Worm (Caenorhabditis elegans) whole organism, L4 larva: Measurements from ENCODE around the gene B0024.11.

Experiments used
- F26F4.8 ChIP-seq: fragments of 200-800 bp; sonication (Bioruptor generic); conservative IDR thresholded peaks from 2 replicates; pipeline ENCODE4 v1.3.6; 2022; ENCODE audit warnings: missing genetic modification characterization, missing compliant biosample characterization
- F37D6.2 ChIP-seq: sonication (generic microtip); optimal IDR thresholded peaks from 2 replicates; lab custom pipeline; 2016; ENCODE audit warnings: mild to moderate bottlenecking, missing genetic modification characterization, missing compliant biosample characterization
- F49E8.2 ChIP-seq: sonication (generic microtip); optimal IDR thresholded peaks from 2 replicates; lab custom pipeline; 2016; ENCODE audit warnings: missing compliant biosample characterization, mild to moderate bottlenecking, missing genetic modification characterization, borderline replicate concordance
- R02D3.7 ChIP-seq: fragments of 150-350 bp; sonication (generic microtip); optimal IDR thresholded peaks from 3 replicates; lab custom pipeline; 2014; ENCODE audit warnings: missing biosample characterization, missing genetic modification characterization
- Y105C5A.15 ChIP-seq: fragments of 200-800 bp; sonication (Bioruptor generic); IDR thresholded peaks from 2 replicates; pipeline ENCODE4 v1.3.6; 2022; ENCODE audit warnings: missing genetic modification characterization, missing compliant biosample characterization
- Y5F2A.4 ChIP-seq: fragments of 200-800 bp; sonication (Bioruptor generic); optimal IDR thresholded peaks from 2 replicates; lab custom pipeline; 2018; ENCODE audit warnings: mild to moderate bottlenecking, missing genetic modification characterization, missing compliant biosample characterization
- aha-1 ChIP-seq: fragments of 150-350 bp; peaks from one replicate; lab custom pipeline; 2014; ENCODE audit warnings: missing biosample characterization, missing genetic modification characterization
- ama-1 ChIP-seq: fragments of 150-350 bp; optimal IDR thresholded peaks from 2 replicates; lab custom pipeline; 2014; ENCODE audit warnings: inconsistent platforms, mixed read lengths
- arid-1 ChIP-seq: fragments of 200-800 bp; sonication (Bioruptor generic); conservative IDR thresholded peaks from 2 replicates; pipeline ENCODE4 v1.3.6; 2022; ENCODE audit warnings: missing genetic modification reagents, missing genetic modification characterization, missing compliant biosample characterization
- attf-4 ChIP-seq: sonication (generic microtip); optimal IDR thresholded peaks from 3 replicates; lab custom pipeline; 2017; ENCODE audit warnings: missing biosample characterization, missing genetic modification characterization
- ceh-28 ChIP-seq: fragments of 150-350 bp; optimal IDR thresholded peaks from 2 replicates; lab custom pipeline; 2014; ENCODE audit warnings: missing biosample characterization, missing genetic modification reagents, missing genetic modification characterization
- ceh-32 ChIP-seq: sonication (generic microtip); optimal IDR thresholded peaks from 2 replicates; lab custom pipeline; 2016; ENCODE audit warnings: mild to moderate bottlenecking, missing genetic modification characterization, missing compliant biosample characterization; ENCODE audit not compliant: poor library complexity
- ceh-82 ChIP-seq: sonication (generic microtip); optimal IDR thresholded peaks from 2 replicates; lab custom pipeline; 2017; ENCODE audit warnings: missing biosample characterization, missing genetic modification characterization
- cey-2 ChIP-seq: sonication (generic microtip); optimal IDR thresholded peaks from 3 replicates; lab custom pipeline; 2017; ENCODE audit warnings: missing genetic modification characterization, mild to moderate bottlenecking, missing compliant biosample characterization, antibody characterized with exemption, borderline replicate concordance; ENCODE audit not compliant: insufficient read depth
- daf-12 ChIP-seq: fragments of 150-350 bp; optimal IDR thresholded peaks from 2 replicates; lab custom pipeline; 2014; ENCODE audit warnings: missing biosample characterization, missing genetic modification reagents, missing genetic modification characterization
- daf-19 ChIP-seq: fragments of 200-800 bp; sonication (Bioruptor generic); conservative IDR thresholded peaks from 2 replicates; pipeline ENCODE4 v1.3.6; 2022; ENCODE audit warnings: missing genetic modification characterization, missing compliant biosample characterization
- egl-27 ChIP-seq: sonication (generic microtip); optimal IDR thresholded peaks from 3 replicates; lab custom pipeline; 2017; ENCODE audit warnings: missing biosample characterization, missing genetic modification reagents, missing genetic modification characterization
- egl-43 ChIP-seq: fragments of 200-800 bp; sonication (Bioruptor generic); IDR thresholded peaks from 2 replicates; pipeline ENCODE4 v1.3.6; 2022; ENCODE audit warnings: missing genetic modification reagents, missing genetic modification characterization, missing compliant biosample characterization
- gei-8 ChIP-seq: fragments of 200-800 bp; sonication (Bioruptor generic); optimal IDR thresholded peaks from 2 replicates; lab custom pipeline; 2018; ENCODE audit warnings: mild to moderate bottlenecking, missing genetic modification characterization, missing compliant biosample characterization
- hif-1 ChIP-seq, 2 experiments: sonication (generic microtip); optimal IDR thresholded peaks; 2 replicates each; lab custom pipeline; 2016 to 2017; ENCODE audit warnings: missing compliant biosample characterization in 2 of 2, missing genetic modification characterization in 2 of 2, missing genetic modification reagents in 2 of 2, missing genotype in 2 of 2, mild to moderate bottlenecking in 1 of 2
- hlh-11 ChIP-seq: fragments of 200-800 bp; sonication (Bioruptor generic); optimal IDR thresholded peaks from 2 replicates; lab custom pipeline; 2018; ENCODE audit warnings: mild to moderate bottlenecking, missing genetic modification characterization, missing compliant biosample characterization
- hlh-30 ChIP-seq: sonication (generic microtip); optimal IDR thresholded peaks from 2 replicates; lab custom pipeline; 2017; ENCODE audit warnings: antibody characterized with exemption, mild to moderate bottlenecking, missing genetic modification characterization, missing compliant biosample characterization; ENCODE audit not compliant: insufficient read depth
- hmg-1.1 ChIP-seq: fragments of 200-800 bp; sonication (Bioruptor generic); IDR thresholded peaks from 2 replicates; pipeline ENCODE4 v1.3.6; 2022; ENCODE audit warnings: missing genetic modification reagents, missing genetic modification characterization, missing compliant biosample characterization
- jun-1 ChIP-seq: fragments of 150-350 bp; optimal IDR thresholded peaks from 2 replicates; lab custom pipeline; 2014; ENCODE audit warnings: missing biosample characterization, missing genetic modification reagents, missing genetic modification characterization
- lin-1 ChIP-seq: fragments of 200-800 bp; sonication (Bioruptor generic); IDR thresholded peaks from 2 replicates; pipeline ENCODE4 v1.3.6; 2022; ENCODE audit warnings: missing genetic modification reagents, missing genetic modification characterization, missing compliant biosample characterization
- lin-38 ChIP-seq: fragments of 200-800 bp; sonication (Bioruptor generic); IDR thresholded peaks from 2 replicates; pipeline ENCODE4 v1.3.6; 2022; ENCODE audit warnings: missing genetic modification reagents, missing genetic modification characterization, missing compliant biosample characterization
- lsy-2 ChIP-seq, 2 experiments: fragments of 150-350 bp in 1 of 2; sonication (generic microtip) in 1 of 2; optimal IDR thresholded peaks; 2 replicates each; lab custom pipeline; 2014 to 2017; ENCODE audit warnings: missing biosample characterization in 2 of 2, missing genetic modification characterization in 2 of 2
- madf-9 ChIP-seq: fragments of 200-800 bp; sonication (Bioruptor generic); conservative IDR thresholded peaks from 2 replicates; pipeline ENCODE4 v1.3.6; 2022; ENCODE audit warnings: missing genetic modification reagents, missing genetic modification characterization, missing compliant biosample characterization
- mdt-29 ChIP-seq: fragments of 200-800 bp; sonication (Bioruptor generic); IDR thresholded peaks from 2 replicates; pipeline ENCODE4 v1.3.6; 2022; ENCODE audit warnings: missing genetic modification reagents, missing genetic modification characterization, missing compliant biosample characterization
- mes-2 ChIP-seq: sonication (generic microtip); optimal IDR thresholded peaks from 2 replicates; lab custom pipeline; 2016; ENCODE audit warnings: missing genotype, mild to moderate bottlenecking, missing genetic modification characterization, missing compliant biosample characterization; ENCODE audit not compliant: poor library complexity, severe bottlenecking
- nhr-10 ChIP-seq: fragments of 150-350 bp; optimal IDR thresholded peaks from 2 replicates; lab custom pipeline; 2014; ENCODE audit warnings: missing biosample characterization, missing genetic modification characterization
- nhr-11 ChIP-seq: fragments of 150-350 bp; optimal IDR thresholded peaks from 2 replicates; lab custom pipeline; 2014; ENCODE audit warnings: missing biosample characterization, missing genetic modification characterization
- nhr-111 ChIP-seq: fragments of 200-800 bp; sonication (Bioruptor generic); optimal IDR thresholded peaks from 2 replicates; lab custom pipeline; 2018; ENCODE audit warnings: mild to moderate bottlenecking, missing genetic modification characterization, missing compliant biosample characterization
- nhr-25 ChIP-seq: sonication (generic microtip); optimal IDR thresholded peaks from 2 replicates; lab custom pipeline; 2017; ENCODE audit warnings: missing genetic modification characterization, mild to moderate bottlenecking, missing compliant biosample characterization, antibody characterized with exemption, moderate library complexity, borderline replicate concordance; ENCODE audit not compliant: insufficient read depth
- nhr-48 ChIP-seq: sonication (generic microtip); optimal IDR thresholded peaks from 2 replicates; lab custom pipeline; 2016; ENCODE audit warnings: mild to moderate bottlenecking, missing genetic modification characterization, missing compliant biosample characterization
- nhr-6 ChIP-seq: fragments of 150-350 bp; optimal IDR thresholded peaks from 2 replicates; lab custom pipeline; 2014; ENCODE audit warnings: missing biosample characterization, missing genetic modification characterization
- nhr-77 ChIP-seq: fragments of 150-350 bp; optimal IDR thresholded peaks from 2 replicates; lab custom pipeline; 2014; ENCODE audit warnings: missing biosample characterization, missing genetic modification characterization
- pha-4 ChIP-seq, 2 experiments: fragments of 150-350 bp in 1 of 2; fragments of 200-800 bp in 1 of 2; sonication (Bioruptor generic) in 1 of 2; IDR thresholded peaks in 1 of 2; optimal IDR thresholded peaks in 1 of 2; 2 replicates each; pipeline versions ENCODE4 v1.3.6 to Lab custom; 2014 to 2022; ENCODE audit warnings: missing genetic modification characterization in 2 of 2, missing genetic modification reagents in 2 of 2, missing biosample characterization in 1 of 2, missing compliant biosample characterization in 1 of 2
- pqm-1 ChIP-seq: sonication (generic microtip); optimal IDR thresholded peaks from 2 replicates; lab custom pipeline; 2017; ENCODE audit warnings: missing biosample characterization, missing genetic modification characterization
- rbr-2 ChIP-seq: sonication (generic microtip); optimal IDR thresholded peaks from 2 replicates; lab custom pipeline; 2016; ENCODE audit warnings: missing genotype, missing genetic modification characterization, missing compliant biosample characterization
- saeg-2 ChIP-seq: fragments of 200-800 bp; sonication (Bioruptor generic); IDR thresholded peaks from 2 replicates; pipeline ENCODE4 v1.3.6; 2022; ENCODE audit warnings: missing genetic modification reagents, missing genetic modification characterization, missing compliant biosample characterization
- skn-1 ChIP-seq: fragments of 150-350 bp; optimal IDR thresholded peaks from 2 replicates; lab custom pipeline; 2014; ENCODE audit warnings: missing biosample characterization, missing genetic modification characterization
- spr-1 ChIP-seq: sonication (generic microtip); optimal IDR thresholded peaks from 2 replicates; lab custom pipeline; 2016; ENCODE audit warnings: mild to moderate bottlenecking, missing genetic modification characterization, missing compliant biosample characterization
- unc-130 ChIP-seq: sonication (generic microtip); optimal IDR thresholded peaks from 2 replicates; lab custom pipeline; 2016; ENCODE audit warnings: missing genetic modification reagents, missing genetic modification characterization, missing compliant biosample characterization
- vab-7 ChIP-seq: fragments of 200-800 bp; sonication (Bioruptor generic); IDR thresholded peaks from 2 replicates; pipeline ENCODE4 v1.3.6; 2022; ENCODE audit warnings: missing genetic modification reagents, missing genetic modification characterization, missing compliant biosample characterization
- zag-1 ChIP-seq: fragments of 150-350 bp; optimal IDR thresholded peaks from 2 replicates; lab custom pipeline; 2014; ENCODE audit warnings: missing biosample characterization, missing genetic modification characterization
- zfp-2 ChIP-seq: sonication (generic microtip); optimal IDR thresholded peaks from 2 replicates; lab custom pipeline; 2016; ENCODE audit warnings: mild to moderate bottlenecking, missing genetic modification characterization, missing compliant biosample characterization
- zfp-3 ChIP-seq: fragments of 200-800 bp; sonication (Bioruptor generic); conservative IDR thresholded peaks from 2 replicates; pipeline ENCODE4 v1.3.6; 2022; ENCODE audit warnings: missing genetic modification reagents, missing genetic modification characterization, missing compliant biosample characterization
- ztf-7 ChIP-seq: fragments of 150-350 bp; optimal IDR thresholded peaks from 2 replicates; lab custom pipeline; 2014; ENCODE audit warnings: missing biosample characterization, missing genetic modification characterization

Gene B0024.11

DNA sequence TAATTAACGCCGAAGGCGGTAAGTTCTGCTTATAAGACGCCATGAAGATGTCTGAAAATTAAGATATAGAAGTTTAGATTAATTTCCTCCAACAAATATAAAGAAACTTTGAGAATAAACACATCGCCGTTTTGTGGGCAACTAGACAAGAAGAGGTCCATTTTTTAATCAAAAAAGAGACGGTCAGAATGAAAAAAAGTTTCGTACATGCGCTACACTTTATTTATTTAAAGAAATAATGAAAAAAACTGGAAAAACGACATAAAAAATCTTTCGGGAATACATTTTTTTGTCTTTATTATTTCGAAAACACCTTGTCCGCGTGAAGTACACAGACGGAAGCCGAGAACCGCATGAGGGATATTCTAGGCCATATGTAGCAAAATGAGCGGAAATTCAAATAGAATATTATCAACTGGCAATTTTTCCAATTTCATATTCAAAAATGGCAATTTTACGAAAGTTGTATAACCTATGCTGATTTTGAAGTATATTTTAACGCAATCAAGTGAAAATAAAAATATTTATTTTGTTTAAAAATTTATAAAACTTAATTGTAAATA is 36.5 kb upstream of the B0024.11 start, which contains the start of gene sluh-7:
TSS of gene sluh-7 (minus strand) at position 51 of the 563 bp plus-strand sequence.
- TF ChIP-seq Y105C5A.15 (GFP tag; lab: Robert Waterston, UW) (no peak), F37D6.2 (tag; lab: Kevin White, UChicago) (peak; percentile 55), egl-43 (no peak), F49E8.2 (tag; lab: Kevin White, UChicago) (no peak), madf-9 (GFP tag; lab: Robert Waterston, UW) (peak; percentile 75), daf-19 (GFP tag; lab: Robert Waterston, UW) (no peak), pqm-1 (no peak), nhr-111 (no peak), zag-1 (tag; lab: Kevin White, UChicago) (no peak), F26F4.8 (GFP tag; lab: Robert Waterston, UW) (no peak), hif-1 (tag; optimal IDR thresholded peaks at IDR 0.05; lab: Kevin White, UChicago) (peak in 1 of 2 experiments; percentile 88), ceh-82 (no peak), unc-130 (peak; percentile 95), hmg-1.1 (0 out of 2 replicates have a peak, but pooled peaks have one; percentile 12), saeg-2 (GFP tag; lab: Robert Waterston, UW) (no peak), nhr-48 (tag; lab: Kevin White, UChicago) (peak; percentile 6), cey-2 (tag; lab: Kevin White, UChicago) (no peak), ama-1 (lab: Kevin White, UChicago) (no peak), mdt-29 (no peak), mes-2 (peak; percentile 99), rbr-2 (peak; percentile 63), zfp-3 (GFP tag; lab: Robert Waterston, UW) (no peak), nhr-77 (tag; lab: Kevin White, UChicago) (no peak), vab-7 (GFP tag; lab: Robert Waterston, UW) (no peak), daf-12 (tag; lab: Kevin White, UChicago) (no peak), ceh-32 (tag; lab: Kevin White, UChicago) (no peak), attf-4 (tag; lab: Kevin White, UChicago) (no peak), hlh-11 (tag; lab: Kevin White, UChicago) (peak; percentile 42), nhr-25 (tag; lab: Kevin White, UChicago) (no peak), pha-4 (GFP tag; IDR thresholded peaks at IDR 0.05; lab: Robert Waterston, UW) (no peak), pha-4 (tag; optimal IDR thresholded peaks at IDR 0.05; lab: Kevin White, UChicago) (no peak), ztf-7 (tag; lab: Kevin White, UChicago) (no peak), arid-1 (GFP tag; lab: Robert Waterston, UW) (no peak), ceh-28 (no peak), spr-1 (tag; lab: Kevin White, UChicago) (no peak), Y5F2A.4 (no peak), R02D3.7 (tag; lab: Kevin White, UChicago) (no peak), lin-1 (GFP tag; lab: Robert Waterston, UW) (no peak), zfp-2 (no peak), nhr-10 (tag; lab: Kevin White, UChicago) (no peak), lin-38 (GFP tag; lab: Robert Waterston, UW) (peak; percentile 78), lsy-2 (tag; optimal IDR thresholded peaks at IDR 0.05; lab: Kevin White, UChicago) (peak in 1 of 2 experiments; percentile 88), skn-1 (tag; lab: Kevin White, UChicago) (no peak), gei-8 (GFP tag; lab: Kevin White, UChicago) (no peak), nhr-11 (no peak), nhr-6 (peak; percentile 86), hlh-30 (tag; lab: Kevin White, UChicago) (peak; percentile 72), aha-1 (peak; percentile 79), jun-1 (tag; lab: Kevin White, UChicago) (no peak), egl-27 (no peak)
